Worm (Caenorhabditis elegans) whole organism, L2 larva: ENCODE data around the gene C05C8.7.

ENCODE experiments used
- C34F6.9 ChIP-seq: fragments of 150-350 bp; optimal IDR thresholded peaks from 2 replicates; lab custom pipeline; 2014; ENCODE audit warnings: missing biosample characterization, missing genetic modification characterization
- F13H6.1 ChIP-seq: sonication (generic microtip); optimal IDR thresholded peaks from 2 replicates; lab custom pipeline; 2016; ENCODE audit warnings: missing genetic modification characterization, missing compliant biosample characterization
- R02D3.7 ChIP-seq: fragments of 150-350 bp; optimal IDR thresholded peaks from 2 replicates; lab custom pipeline; 2014; ENCODE audit warnings: missing biosample characterization, missing genetic modification characterization
- ZK546.5 ChIP-seq: sonication (generic microtip); optimal IDR thresholded peaks from 2 replicates; lab custom pipeline; 2017; ENCODE audit warnings: missing biosample characterization, missing genetic modification characterization
- alr-1 ChIP-seq: fragments of 150-350 bp; optimal IDR thresholded peaks from 2 replicates; lab custom pipeline; 2014; ENCODE audit warnings: missing biosample characterization, missing genetic modification characterization
- ceh-16 ChIP-seq: fragments of 150-350 bp; optimal IDR thresholded peaks from 2 replicates; lab custom pipeline; 2014; ENCODE audit warnings: missing biosample characterization, missing genetic modification characterization
- ceh-82 ChIP-seq: fragments of 150-350 bp; optimal IDR thresholded peaks from 2 replicates; lab custom pipeline; 2014; ENCODE audit warnings: missing biosample characterization, missing genetic modification characterization
- egl-27 ChIP-seq: sonication (generic microtip); optimal IDR thresholded peaks from 3 replicates; lab custom pipeline; 2017; ENCODE audit warnings: missing biosample characterization, missing genetic modification reagents, missing genetic modification characterization
- elt-1 ChIP-seq: fragments of 150-350 bp; optimal IDR thresholded peaks from 2 replicates; lab custom pipeline; 2014; ENCODE audit warnings: missing biosample characterization, missing genetic modification characterization
- elt-3 ChIP-seq: sonication (generic microtip); optimal IDR thresholded peaks from 2 replicates; lab custom pipeline; 2017; ENCODE audit warnings: missing biosample characterization, missing genetic modification characterization
- fos-1 ChIP-seq: fragments of 150-350 bp; optimal IDR thresholded peaks from 2 replicates; lab custom pipeline; 2014; ENCODE audit warnings: missing biosample characterization, missing genetic modification characterization
- gmeb-1 ChIP-seq: fragments of 150-350 bp; optimal IDR thresholded peaks from 2 replicates; lab custom pipeline; 2014; ENCODE audit warnings: missing biosample characterization, missing genetic modification characterization
- lin-13 ChIP-seq: fragments of 150-350 bp; optimal IDR thresholded peaks from 2 replicates; lab custom pipeline; 2014; ENCODE audit warnings: missing biosample characterization, missing genetic modification reagents, missing genetic modification characterization
- lin-39 ChIP-seq: fragments of 150-350 bp; optimal IDR thresholded peaks from 2 replicates; lab custom pipeline; 2014; ENCODE audit warnings: missing biosample characterization, missing genetic modification reagents, missing genetic modification characterization
- lsy-2 ChIP-seq, 2 experiments: fragments of 150-350 bp in 1 of 2; sonication (generic microtip) in 1 of 2; optimal IDR thresholded peaks; 2 replicates each; lab custom pipeline; 2014 to 2017; ENCODE audit warnings: missing biosample characterization in 2 of 2, missing genetic modification characterization in 2 of 2
- mab-5 ChIP-seq: fragments of 150-350 bp; optimal IDR thresholded peaks from 2 replicates; lab custom pipeline; 2014; ENCODE audit warnings: missing biosample characterization, missing genetic modification characterization
- mbf-1 ChIP-seq: sonication (generic microtip); optimal IDR thresholded peaks from 2 replicates; lab custom pipeline; 2017; ENCODE audit warnings: missing biosample characterization, missing genetic modification characterization
- mdl-1 ChIP-seq, 2 experiments: fragments of 150-350 bp in 1 of 2; sonication (generic microtip) in 1 of 2; optimal IDR thresholded peaks; 2 replicates each; lab custom pipeline; 2017; ENCODE audit warnings: missing biosample characterization in 2 of 2, missing genetic modification characterization in 2 of 2
- nhr-10 ChIP-seq: sonication (generic microtip); optimal IDR thresholded peaks from 2 replicates; lab custom pipeline; 2017; ENCODE audit warnings: missing biosample characterization, missing genetic modification characterization
- nhr-12 ChIP-seq: fragments of 150-350 bp; optimal IDR thresholded peaks from 2 replicates; lab custom pipeline; 2014; ENCODE audit warnings: missing biosample characterization, missing genetic modification characterization
- nhr-129 ChIP-seq: fragments of 150-350 bp; optimal IDR thresholded peaks from 2 replicates; lab custom pipeline; 2014; ENCODE audit warnings: missing biosample characterization, missing genetic modification characterization
- nhr-21 ChIP-seq: fragments of 150-350 bp; optimal IDR thresholded peaks from 2 replicates; lab custom pipeline; 2014; ENCODE audit warnings: missing biosample characterization, missing genetic modification characterization
- nhr-237 ChIP-seq: fragments of 150-350 bp; optimal IDR thresholded peaks from 2 replicates; lab custom pipeline; 2014; ENCODE audit warnings: missing biosample characterization, missing genetic modification characterization
- nhr-6 ChIP-seq: fragments of 150-350 bp; optimal IDR thresholded peaks from 2 replicates; lab custom pipeline; 2014; ENCODE audit warnings: missing biosample characterization, missing genetic modification characterization
- nhr-77 ChIP-seq: fragments of 150-350 bp; optimal IDR thresholded peaks from 2 replicates; lab custom pipeline; 2014; ENCODE audit warnings: missing biosample characterization, missing genetic modification characterization
- sem-4 ChIP-seq: fragments of 150-350 bp; optimal IDR thresholded peaks from 2 replicates; lab custom pipeline; 2014; ENCODE audit warnings: missing biosample characterization, missing genetic modification reagents, missing genetic modification characterization
- skn-1 ChIP-seq: sonication (generic microtip); optimal IDR thresholded peaks from 2 replicates; lab custom pipeline; 2017; ENCODE audit warnings: missing biosample characterization, missing genetic modification characterization
- sma-3 ChIP-seq: sonication (generic microtip); optimal IDR thresholded peaks from 2 replicates; lab custom pipeline; 2016; ENCODE audit warnings: missing genetic modification reagents, missing genetic modification characterization, missing compliant biosample characterization
- sma-9 ChIP-seq, 2 experiments: fragments of 150-350 bp in 1 of 2; sonication (generic microtip) in 1 of 2; optimal IDR thresholded peaks; 2 replicates each; lab custom pipeline; 2014 to 2016; ENCODE audit warnings: missing genetic modification characterization in 2 of 2, mild to moderate bottlenecking in 1 of 2, missing biosample characterization in 1 of 2, missing compliant biosample characterization in 1 of 2, missing genetic modification reagents in 1 of 2, moderate library complexity in 1 of 2
- snpc-4 ChIP-seq: fragments of 150-350 bp; optimal IDR thresholded peaks from 2 replicates; lab custom pipeline; 2014; ENCODE audit warnings: missing biosample characterization, missing genetic modification characterization
- unc-39 ChIP-seq: fragments of 150-350 bp; optimal IDR thresholded peaks from 2 replicates; lab custom pipeline; 2014; ENCODE audit warnings: missing biosample characterization, missing genetic modification characterization
- unc-55 ChIP-seq: fragments of 150-350 bp; sonication (generic microtip); optimal IDR thresholded peaks from 3 replicates; lab custom pipeline; 2014; ENCODE audit warnings: missing biosample characterization, missing genetic modification reagents, missing genetic modification characterization
- unc-62 ChIP-seq: fragments of 150-350 bp; optimal IDR thresholded peaks from 2 replicates; lab custom pipeline; 2014; ENCODE audit warnings: missing biosample characterization, missing genetic modification reagents, missing genetic modification characterization
- zag-1 ChIP-seq: fragments of 150-350 bp; optimal IDR thresholded peaks from 2 replicates; lab custom pipeline; 2014; ENCODE audit warnings: missing biosample characterization, missing genetic modification characterization
- ztf-1 ChIP-seq: fragments of 200-800 bp; sonication (Bioruptor generic); conservative IDR thresholded peaks from 2 replicates; pipeline ENCODE4 v1.3.6; 2022; ENCODE audit warnings: missing genetic modification characterization, missing compliant biosample characterization
- ztf-4 ChIP-seq: fragments of 150-350 bp; optimal IDR thresholded peaks from 2 replicates; lab custom pipeline; 2014; ENCODE audit warnings: missing biosample characterization, missing genetic modification characterization

C05C8.7 gene

DNA sequence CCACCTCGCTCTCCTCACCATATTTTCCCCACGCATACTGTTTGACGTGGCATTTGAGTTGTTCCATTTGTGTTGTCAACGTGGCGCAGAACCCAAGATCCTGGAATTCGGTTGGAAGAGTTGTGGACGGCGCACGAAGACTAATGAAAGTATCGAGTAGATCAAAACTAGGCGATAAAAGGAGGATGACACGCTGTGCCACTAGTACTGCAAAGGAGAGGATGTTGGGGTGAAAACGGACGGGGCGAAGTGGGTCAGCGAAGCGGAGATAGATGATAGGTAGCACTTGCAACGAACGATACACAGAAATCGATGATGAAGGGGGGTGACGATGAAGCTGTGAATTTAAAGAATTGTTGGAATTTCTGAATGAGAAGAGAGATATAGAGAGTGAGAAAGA, at the start of gene C05C8.7:
C05C8.7 (minus strand) TSS at position 100 of the 400 bp plus-strand sequence.
- TF ChIP-seq skn-1 (no peak), lsy-2 (tag; optimal IDR thresholded peaks at IDR 0.05; lab: Kevin White, UChicago) (no peak), sma-3 (GFP tag; lab: Kevin White, UChicago) (no peak), elt-3 (tag; lab: Kevin White, UChicago) (no peak), ZK546.5 (tag; lab: Kevin White, UChicago) (no peak), nhr-237 (tag; lab: Kevin White, UChicago) (no peak), F13H6.1 (no peak), nhr-21 (no peak), lin-13 (no peak), lin-39 (tag; lab: Kevin White, UChicago) (no peak), egl-27 (tag; lab: Kevin White, UChicago) (no peak), C34F6.9 (tag; lab: Kevin White, UChicago) (no peak), unc-55 (GFP tag; lab: Kevin White, UChicago) (no peak), nhr-129 (tag; lab: Kevin White, UChicago) (no peak), nhr-10 (no peak), nhr-12 (no peak), snpc-4 (tag; lab: Kevin White, UChicago) (no peak), R02D3.7 (tag; lab: Kevin White, UChicago) (no peak), sma-9 (GFP tag; optimal IDR thresholded peaks at IDR 0.05; lab: Kevin White, UChicago) (no peak), sma-9 (tag; optimal IDR thresholded peaks at IDR 0.05; lab: Kevin White, UChicago) (no peak), sem-4 (no peak)

DNA sequence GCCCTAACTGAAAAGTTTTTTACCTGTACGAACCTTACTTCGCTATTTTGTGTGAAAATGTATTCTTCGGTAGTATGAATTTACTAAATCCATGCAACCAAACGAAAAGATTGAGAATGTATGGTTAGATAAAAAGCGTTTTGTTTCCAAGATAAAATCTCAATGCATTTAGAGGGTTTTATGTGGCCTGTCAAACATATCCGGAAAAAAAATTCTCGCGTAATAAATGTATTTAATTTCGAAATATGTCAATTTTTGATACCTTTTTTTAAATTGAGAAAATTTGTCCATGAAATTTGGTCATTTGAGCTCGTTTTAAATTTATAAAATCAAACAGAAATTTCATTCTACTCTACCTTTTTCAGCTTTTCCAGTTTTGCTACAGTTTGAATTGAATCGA, 48.4 kb upstream of the C05C8.7 start, which contains the start of gene F07G11.4:
F07G11.4 (minus strand) TSS at position 101 of the 400 bp plus-strand sequence.
- TF ChIP-seq snpc-4 (tag; lab: Kevin White, UChicago) (no peak), nhr-10 (no peak), gmeb-1 (tag; lab: Kevin White, UChicago) (no peak), ztf-1 (GFP tag; lab: Robert Waterston, UW) (no peak), skn-1 (no peak), ceh-16 (tag; lab: Kevin White, UChicago) (no peak), nhr-21 (no peak)

ce11 chrV:7288699-7289098, 41.8 kb upstream of the C05C8.7 start, which contains the start of gene C13A2.1:
C13A2.1 (plus strand) TSS chrV:7288999.
- TF ChIP-seq nhr-77 (no peak), mbf-1 (tag; lab: Kevin White, UChicago) (no peak), fos-1 (tag; lab: Kevin White, UChicago) (no peak), elt-1 (tag; lab: Kevin White, UChicago) (peak; percentile 6)

DNA sequence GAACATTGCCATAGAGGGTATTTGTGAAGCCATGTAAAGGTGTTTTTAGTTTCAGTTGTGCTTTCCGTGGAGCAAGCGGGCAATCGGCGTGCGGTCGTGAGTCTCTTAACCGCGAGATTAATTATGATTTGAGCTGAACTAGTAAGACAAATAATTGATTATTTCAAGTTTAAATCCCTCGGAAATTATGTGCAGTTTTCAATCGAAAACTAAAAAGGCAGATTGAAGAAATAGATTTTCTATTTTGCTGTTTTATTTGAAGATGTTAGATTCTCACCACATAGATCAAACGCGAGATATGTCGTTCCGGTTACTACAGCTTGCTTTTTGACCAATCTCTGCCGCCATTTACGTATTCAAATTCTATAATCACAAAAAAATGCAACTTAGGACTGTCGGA, 35.2 kb upstream of the C05C8.7 start, which contains the start of gene C13A2.3:
C13A2.3 (plus strand) TSS at position 301 of the 400 bp plus-strand sequence.
- TF ChIP-seq mab-5 (tag; lab: Kevin White, UChicago) (no peak), nhr-77 (no peak), F13H6.1 (no peak), alr-1 (tag; lab: Kevin White, UChicago) (no peak), R02D3.7 (tag; lab: Kevin White, UChicago) (no peak), mbf-1 (tag; lab: Kevin White, UChicago) (no peak), unc-39 (no peak), zag-1 (no peak), mdl-1 (tag; optimal IDR thresholded peaks at IDR 0.05; lab: Kevin White, UChicago) (no peak), sma-3 (GFP tag; lab: Kevin White, UChicago) (no peak), sma-9 (GFP tag; optimal IDR thresholded peaks at IDR 0.05; lab: Kevin White, UChicago) (no peak), sma-9 (tag; optimal IDR thresholded peaks at IDR 0.05; lab: Kevin White, UChicago) (no peak), lsy-2 (tag; optimal IDR thresholded peaks at IDR 0.05; lab: Kevin White, UChicago) (no peak)
- TF ChIP-seq, all 48 proteins: peak for 0

ce11 chrV:7279090-7279489, 32.2 kb upstream of the C05C8.7 start, which contains the start of gene C13A2.4:
C13A2.4 (plus strand) TSS chrV:7279390.
- TF ChIP-seq C34F6.9 (tag; lab: Kevin White, UChicago): no peak
- no peak for TF ChIP-seq nhr-129 (tag; lab: Kevin White, UChicago)
- TF ChIP-seq mdl-1 (tag; optimal IDR thresholded peaks at IDR 0.05; lab: Kevin White, UChicago): no peak
- TF ChIP-seq elt-1 (tag; lab: Kevin White, UChicago): no peak
- no peak for TF ChIP-seq ztf-4 (tag; lab: Kevin White, UChicago)
- TF ChIP-seq ZK546.5 (tag; lab: Kevin White, UChicago): no peak
- TF ChIP-seq ceh-82 (tag; lab: Kevin White, UChicago): no peak
- TF ChIP-seq lin-39 (tag; lab: Kevin White, UChicago): no peak
- no peak for TF ChIP-seq nhr-6 (tag; lab: Kevin White, UChicago)
- TF ChIP-seq lin-13: no peak
- TF ChIP-seq unc-39: no peak
- no peak for TF ChIP-seq alr-1 (tag; lab: Kevin White, UChicago)
- no peak for TF ChIP-seq lsy-2 (tag; optimal IDR thresholded peaks at IDR 0.05; lab: Kevin White, UChicago)
- no peak for TF ChIP-seq unc-62 (GFP tag; lab: Kevin White, UChicago)
